Worm (Caenorhabditis elegans) whole organism, L1 larva: ENCODE results near the gene tir-1.
"Not testable (repeated sequence)": the region's sequence is repeated elsewhere in the genome, so short reads cannot be mapped to it uniquely, and the experiment has no call there.

Source experiments
- C04F5.9 ChIP-seq: sonication (generic microtip); optimal IDR thresholded peaks from 2 replicates; lab custom pipeline; 2016; ENCODE audit warnings: missing genetic modification characterization, missing compliant biosample characterization
- C34B4.2 ChIP-seq: sonication (generic microtip); optimal IDR thresholded peaks from 2 replicates; lab custom pipeline; 2017; ENCODE audit warnings: mild to moderate bottlenecking, missing genetic modification characterization, missing compliant biosample characterization
- F16B12.6 ChIP-seq: fragments of 150-350 bp; optimal IDR thresholded peaks from 2 replicates; lab custom pipeline; 2014; ENCODE audit warnings: missing biosample characterization, missing genetic modification characterization
- Y116A8C.19 ChIP-seq: sonication (generic microtip); optimal IDR thresholded peaks from 2 replicates; lab custom pipeline; 2016; ENCODE audit warnings: missing compliant biosample characterization, missing genetic modification characterization, borderline replicate concordance
- aha-1 ChIP-seq: fragments of 150-350 bp; optimal IDR thresholded peaks from 2 replicates; lab custom pipeline; 2014; ENCODE audit warnings: missing biosample characterization, missing genetic modification characterization
- aly-2 ChIP-seq: fragments of 150-350 bp; optimal IDR thresholded peaks from 2 replicates; lab custom pipeline; 2014; ENCODE audit warnings: missing biosample characterization, missing genetic modification characterization
- ceh-8 ChIP-seq: fragments of 200-800 bp; sonication (Bioruptor generic); optimal IDR thresholded peaks from 2 replicates; lab custom pipeline; 2018; ENCODE audit warnings: mild to moderate bottlenecking, missing genetic modification characterization, moderate library complexity, missing compliant biosample characterization
- ceh-82 ChIP-seq, 3 experiments: fragments of 150-350 bp in 1 of 3; sonication (generic microtip) in 2 of 3; optimal IDR thresholded peaks; 2 replicates each; lab custom pipeline; 2014 to 2017; ENCODE audit warnings: missing biosample characterization in 3 of 3, missing genetic modification characterization in 3 of 3
- efl-1 ChIP-seq, 4 experiments: fragments of 150-350 bp; optimal IDR thresholded peaks in 3 of 4; peaks in 1 of 4; 1 replicate in 1 of 4; 2 replicates in 3 of 4; lab custom pipeline; 2014; ENCODE audit warnings: missing biosample characterization in 2 of 4, missing genetic modification characterization in 2 of 4, missing genetic modification reagents in 2 of 4
- egl-13 ChIP-seq: sonication (generic microtip); optimal IDR thresholded peaks from 2 replicates; lab custom pipeline; 2016; ENCODE audit warnings: missing genotype, missing genetic modification reagents, missing genetic modification characterization, missing compliant biosample characterization
- elt-2 ChIP-seq: sonication (generic microtip); optimal IDR thresholded peaks from 2 replicates; lab custom pipeline; 2016; ENCODE audit warnings: missing genetic modification characterization, mild to moderate bottlenecking, inconsistent platforms, missing compliant biosample characterization, missing genetic modification reagents
- ets-5 ChIP-seq: fragments of 200-800 bp; sonication (Bioruptor generic); IDR thresholded peaks from 2 replicates; pipeline ENCODE4 v1.3.6; 2022; ENCODE audit warnings: missing genetic modification characterization, missing compliant biosample characterization
- fkh-10 ChIP-seq: sonication (generic microtip); optimal IDR thresholded peaks from 2 replicates; lab custom pipeline; 2017; ENCODE audit warnings: missing biosample characterization, missing genetic modification reagents, missing genetic modification characterization
- fos-1 ChIP-seq: fragments of 150-350 bp; optimal IDR thresholded peaks from 2 replicates; lab custom pipeline; 2014; ENCODE audit warnings: missing biosample characterization, missing genetic modification characterization
- grh-1 ChIP-seq: fragments of 200-800 bp; sonication (Bioruptor generic); IDR thresholded peaks from 2 replicates; pipeline ENCODE4 v1.3.6; 2022; ENCODE audit warnings: missing genetic modification reagents, missing genetic modification characterization, missing compliant biosample characterization
- hlh-17 ChIP-seq: fragments of 200-800 bp; sonication (Bioruptor generic); optimal IDR thresholded peaks from 2 replicates; lab custom pipeline; 2018; ENCODE audit warnings: missing genetic modification characterization, mild to moderate bottlenecking, missing compliant biosample characterization, moderate library complexity, borderline replicate concordance
- hlh-4 ChIP-seq: sonication (generic microtip); optimal IDR thresholded peaks from 2 replicates; lab custom pipeline; 2016; ENCODE audit warnings: mild to moderate bottlenecking, missing genetic modification characterization, missing compliant biosample characterization
- isw-1 ChIP-seq: fragments of 200-800 bp; sonication (Bioruptor generic); IDR thresholded peaks from 2 replicates; pipeline ENCODE4 v1.3.6; 2022; ENCODE audit warnings: missing genetic modification characterization, missing compliant biosample characterization
- lin-15B ChIP-seq: fragments of 150-350 bp; sonication (generic microtip); optimal IDR thresholded peaks from 3 replicates; lab custom pipeline; 2014; ENCODE audit warnings: missing biosample characterization, missing genetic modification characterization
- lin-35 ChIP-seq, 2 experiments: fragments of 150-350 bp; optimal IDR thresholded peaks; 2 replicates each; lab custom pipeline; 2014; ENCODE audit warnings: missing biosample characterization in 2 of 2, missing genetic modification characterization in 2 of 2, missing genetic modification reagents in 2 of 2
- lsy-2 ChIP-seq, 2 experiments: fragments of 150-350 bp; optimal IDR thresholded peaks; 2 replicates each; lab custom pipeline; 2014; ENCODE audit warnings: missing biosample characterization in 2 of 2, missing genetic modification characterization in 2 of 2
- mab-9 ChIP-seq: fragments of 200-800 bp; sonication (Bioruptor generic); IDR thresholded peaks from 2 replicates; pipeline ENCODE4 v1.3.6; 2022; ENCODE audit warnings: missing genetic modification reagents, missing genetic modification characterization, missing compliant biosample characterization
- mep-1 ChIP-seq: fragments of 150-350 bp; optimal IDR thresholded peaks from 2 replicates; lab custom pipeline; 2014; ENCODE audit warnings: missing biosample characterization, missing genetic modification characterization
- nhr-12 ChIP-seq: sonication (generic microtip); optimal IDR thresholded peaks from 2 replicates; lab custom pipeline; 2017; ENCODE audit warnings: missing biosample characterization, missing genetic modification characterization
- nhr-19 ChIP-seq: fragments of 200-800 bp; sonication (Bioruptor generic); conservative IDR thresholded peaks from 2 replicates; pipeline ENCODE4 v1.3.6; 2022; ENCODE audit warnings: missing genetic modification characterization, missing compliant biosample characterization
- nhr-20 ChIP-seq: sonication (generic microtip); optimal IDR thresholded peaks from 2 replicates; lab custom pipeline; 2016; ENCODE audit warnings: mild to moderate bottlenecking, missing genetic modification characterization, missing compliant biosample characterization
- nhr-28 ChIP-seq: fragments of 150-350 bp; optimal IDR thresholded peaks from 2 replicates; lab custom pipeline; 2014; ENCODE audit warnings: missing biosample characterization, missing genetic modification characterization
- nhr-71 ChIP-seq: sonication (generic microtip); optimal IDR thresholded peaks from 2 replicates; lab custom pipeline; 2016; ENCODE audit warnings: mild to moderate bottlenecking, missing genetic modification characterization, moderate library complexity, missing compliant biosample characterization
- nhr-76 ChIP-seq: sonication (generic microtip); optimal IDR thresholded peaks from 2 replicates; lab custom pipeline; 2017; ENCODE audit warnings: missing biosample characterization, missing genetic modification characterization
- snu-23 ChIP-seq: sonication (generic microtip); optimal IDR thresholded peaks from 2 replicates; lab custom pipeline; 2016; ENCODE audit warnings: missing genetic modification characterization, missing compliant biosample characterization
- sox-4 ChIP-seq: sonication (generic microtip); optimal IDR thresholded peaks from 2 replicates; lab custom pipeline; 2016; ENCODE audit warnings: missing genetic modification characterization, missing compliant biosample characterization
- sptf-1 ChIP-seq: fragments of 150-350 bp; optimal IDR thresholded peaks from 2 replicates; lab custom pipeline; 2014; ENCODE audit warnings: missing biosample characterization, missing genetic modification characterization
- sup-37 ChIP-seq: fragments of 200-800 bp; sonication (Bioruptor generic); optimal IDR thresholded peaks from 2 replicates; lab custom pipeline; 2018; ENCODE audit warnings: mild to moderate bottlenecking, missing genetic modification characterization, missing compliant biosample characterization
- swsn-7 ChIP-seq: sonication (generic microtip); optimal IDR thresholded peaks from 2 replicates; lab custom pipeline; 2016; ENCODE audit warnings: missing genetic modification characterization, missing compliant biosample characterization
- tbx-2 ChIP-seq: sonication (generic microtip); optimal IDR thresholded peaks from 2 replicates; lab custom pipeline; 2016; ENCODE audit warnings: missing genetic modification characterization, missing compliant biosample characterization
- tlp-1 ChIP-seq: fragments of 150-350 bp; optimal IDR thresholded peaks from 2 replicates; lab custom pipeline; 2014; ENCODE audit warnings: missing biosample characterization, missing genetic modification characterization
- unc-86 ChIP-seq: sonication (generic microtip); optimal IDR thresholded peaks from 2 replicates; lab custom pipeline; 2016; ENCODE audit warnings: missing genetic modification characterization, missing compliant biosample characterization
- vab-15 ChIP-seq: sonication (generic microtip); optimal IDR thresholded peaks from 2 replicates; lab custom pipeline; 2017; ENCODE audit warnings: missing genotype, mild to moderate bottlenecking, missing genetic modification characterization, missing compliant biosample characterization
- xbp-1 ChIP-seq: sonication (generic microtip); optimal IDR thresholded peaks from 2 replicates; lab custom pipeline; 2016; ENCODE audit warnings: missing genetic modification characterization, missing compliant biosample characterization
- zag-1 ChIP-seq: fragments of 150-350 bp; optimal IDR thresholded peaks from 2 replicates; lab custom pipeline; 2014; ENCODE audit warnings: missing biosample characterization, missing genetic modification characterization
- zip-4 ChIP-seq: fragments of 200-800 bp; sonication (Bioruptor generic); optimal IDR thresholded peaks from 2 replicates; lab custom pipeline; 2018; ENCODE audit warnings: mild to moderate bottlenecking, missing genetic modification characterization, moderate library complexity, missing compliant biosample characterization
- ztf-4 ChIP-seq: fragments of 150-350 bp; optimal IDR thresholded peaks from 2 replicates; lab custom pipeline; 2014; ENCODE audit warnings: missing biosample characterization, missing genetic modification characterization

tir-1 gene

DNA sequence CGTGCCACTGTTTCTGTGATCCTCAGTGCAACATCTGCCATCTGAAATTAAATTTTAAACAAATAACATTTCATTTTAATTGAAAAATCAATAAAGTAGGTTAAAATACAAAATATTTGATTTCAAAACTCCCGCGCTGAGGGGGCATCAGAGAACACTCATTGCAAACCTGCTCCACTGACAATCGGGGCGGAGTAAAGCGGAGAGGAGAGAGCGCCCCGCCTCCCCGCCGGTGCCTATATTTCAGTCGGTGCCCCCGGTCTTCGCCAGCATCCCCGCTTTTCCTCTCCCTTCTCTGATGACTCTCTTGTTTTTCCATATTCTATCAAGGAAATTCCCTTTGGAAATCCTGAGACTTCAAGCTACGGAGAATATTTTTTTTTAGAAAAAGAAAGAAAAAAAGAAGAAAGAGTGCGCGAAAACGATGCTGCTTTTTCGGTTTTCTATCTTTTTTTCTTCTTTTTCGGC, 38.5 kb downstream of the tir-1 start, which contains the start of gene brc-1 (continued):
- no peak for TF ChIP-seq Y116A8C.19 (tag; lab: Kevin White, UChicago)
- peak; percentile 81 for TF ChIP-seq xbp-1 (tag; lab: Kevin White, UChicago)
- peak; percentile 87 for TF ChIP-seq nhr-20
- TF ChIP-seq zag-1, result no peak
- TF ChIP-seq sptf-1 (tag; lab: Kevin White, UChicago), result no peak
- TF ChIP-seq swsn-7 (tag; lab: Kevin White, UChicago), result peak; percentile 82
- peak; percentile 88 for TF ChIP-seq isw-1 (GFP tag; lab: Robert Waterston, UW)
- TF ChIP-seq tlp-1 (tag; lab: Kevin White, UChicago), result no peak
- no peak for TF ChIP-seq nhr-28
- peak; percentile 86 for TF ChIP-seq unc-86 (tag; lab: Kevin White, UChicago)
- no peak for TF ChIP-seq nhr-12 (tag; lab: Kevin White, UChicago)
- peak; percentile 100 for TF ChIP-seq nhr-19 (GFP tag; lab: Robert Waterston, UW)
- TF ChIP-seq lin-15B (tag; lab: Kevin White, UChicago), result peak; percentile 88
- no peak for TF ChIP-seq hlh-17 (GFP tag; lab: Kevin White, UChicago)
- peak; percentile 54 for TF ChIP-seq sup-37 (GFP tag; lab: Kevin White, UChicago)
- peak; percentile 65 for TF ChIP-seq elt-2 (tag; lab: Kevin White, UChicago)
- TF ChIP-seq ceh-8 (GFP tag; lab: Kevin White, UChicago), result peak; percentile 85
- peak; percentile 78 for TF ChIP-seq mep-1
- TF ChIP-seq egl-13 (tag; lab: Kevin White, UChicago), result peak; percentile 85
- TF ChIP-seq vab-15 (tag; lab: Kevin White, UChicago), result peak; percentile 15
- TF ChIP-seq lsy-2 (tag; optimal IDR thresholded peaks at IDR 0.05; lab: Kevin White, UChicago), result peak; percentile 93 to 96
- no peak for TF ChIP-seq nhr-76 (tag; lab: Kevin White, UChicago)
- TF ChIP-seq tbx-2 (tag; lab: Kevin White, UChicago), result peak; percentile 83
- TF ChIP-seq mab-9 (GFP tag; lab: Robert Waterston, UW), result peak; percentile 78
- TF ChIP-seq ztf-4, result peak; percentile 62
- peak; percentile 51 for TF ChIP-seq grh-1 (GFP tag; lab: Robert Waterston, UW)
- peak; percentile 90 for TF ChIP-seq snu-23 (GFP tag; lab: Kevin White, UChicago)
- TF ChIP-seq sox-4 (tag; lab: Kevin White, UChicago), result no peak
- TF ChIP-seq zip-4 (GFP tag; lab: Kevin White, UChicago), result peak; percentile 59
- peak; percentile 69 for TF ChIP-seq fos-1 (tag; lab: Kevin White, UChicago)
- TF ChIP-seq hlh-4 (tag; lab: Kevin White, UChicago), result no peak
- TF ChIP-seq ceh-82 (tag; optimal IDR thresholded peaks at IDR 0.05; lab: Kevin White, UChicago), result peak; percentile 75 to 96 (median 75)
- peak; percentile 87 for TF ChIP-seq fkh-10 (GFP tag; lab: Kevin White, UChicago)
- TF ChIP-seq F16B12.6 (tag; lab: Kevin White, UChicago), result peak; percentile 74
- peak; percentile 88 to 96 for TF ChIP-seq efl-1 (optimal IDR thresholded peaks at IDR 0.05; lab: Kevin White, UChicago)
- peak; percentile 96 to 99 for TF ChIP-seq efl-1 (GFP tag; optimal IDR thresholded peaks at IDR 0.05 in 1 of 2; lab: Kevin White, UChicago)
- TF ChIP-seq aha-1 (tag; lab: Kevin White, UChicago), result no peak
- TF ChIP-seq C04F5.9, result peak; percentile 53
- no peak for TF ChIP-seq ets-5
- TF ChIP-seq aly-2 (tag; lab: Kevin White, UChicago), result peak; percentile 35
- TF ChIP-seq C34B4.2, result no peak

DNA sequence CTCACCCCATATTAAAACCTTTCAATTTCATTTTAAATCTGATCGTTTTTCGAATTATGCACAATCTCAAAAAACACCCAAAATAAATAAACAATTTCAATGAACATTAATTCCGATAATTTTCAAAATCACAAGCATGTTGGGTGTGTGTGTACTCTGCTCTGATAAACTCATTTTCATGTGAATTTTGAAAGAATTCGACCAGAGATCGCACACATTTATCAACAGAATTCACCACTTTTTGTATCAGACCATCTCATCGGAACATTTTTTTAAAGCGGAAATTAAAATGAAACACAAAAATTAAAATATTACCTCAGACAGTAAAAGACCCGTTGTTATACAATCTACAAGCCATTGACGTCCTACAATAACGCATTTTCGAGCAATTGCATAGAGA, 43.4 kb downstream of the tir-1 start:
- TF ChIP-seq lin-35 (GFP tag; optimal IDR thresholded peaks at IDR 0.05; lab: Kevin White, UChicago) (peak in 1 of 2 experiments; percentile 52), elt-2 (tag; lab: Kevin White, UChicago) (peak; percentile 61), nhr-71 (tag; lab: Kevin White, UChicago) (peak; percentile 6), nhr-19 (GFP tag; lab: Robert Waterston, UW) (peak; percentile 75), efl-1 (GFP tag; optimal IDR thresholded peaks at IDR 0.05 in 1 of 2; lab: Kevin White, UChicago) (peak in 1 of 2 experiments; percentile 84)
- TF ChIP-seq efl-1 (optimal IDR thresholded peaks at IDR 0.05; lab: Kevin White, UChicago), result not testable (repeated sequence)
- TF ChIP-seq, all 84 proteins: peak for 5; not testable (repeated sequence) for 79
